Fruit fly (Drosophila melanogaster) whole organism, adult: ENCODE measurements around the gene AP-1gamma.

Experiments used
- CG11617 ChIP-seq: fragments of 200-800 bp; sonication (Bioruptor generic); optimal IDR thresholded peaks from 2 replicates; lab custom pipeline; 2017; ENCODE audit warnings: mild to moderate bottlenecking, missing biosample characterization, missing genetic modification reagents, missing genetic modification characterization
- CG12768 ChIP-seq: fragments of 200-800 bp; sonication (Bioruptor generic); optimal IDR thresholded peaks from 2 replicates; lab custom pipeline; 2017; ENCODE audit warnings: missing biosample characterization, missing genetic modification characterization, mild to moderate bottlenecking, moderate library complexity, missing genetic modification reagents
- CG14711 ChIP-seq: fragments of 200-800 bp; sonication (Bioruptor generic); optimal IDR thresholded peaks from 2 replicates; lab custom pipeline; 2018; ENCODE audit warnings: missing biosample characterization, mild to moderate bottlenecking, missing genetic modification characterization, moderate library complexity
- CG1620 ChIP-seq: fragments of 200-800 bp; sonication (Bioruptor generic); optimal IDR thresholded peaks from 2 replicates; lab custom pipeline; 2016; ENCODE audit warnings: missing biosample characterization, missing genetic modification characterization
- CG33017 ChIP-seq: fragments of 200-800 bp; sonication (Bioruptor generic); optimal IDR thresholded peaks from 2 replicates; lab custom pipeline; 2018; ENCODE audit warnings: missing biosample characterization, mild to moderate bottlenecking, missing genetic modification characterization, moderate library complexity
- CG7045 ChIP-seq: fragments of 200-800 bp; sonication (Bioruptor generic); optimal IDR thresholded peaks from 2 replicates; lab custom pipeline; 2017; ENCODE audit warnings: missing biosample characterization, mild to moderate bottlenecking, missing genetic modification characterization
- CG7101 ChIP-seq: fragments of 200-800 bp; sonication (Bioruptor generic); optimal IDR thresholded peaks from 2 replicates; lab custom pipeline; 2018; ENCODE audit warnings: missing biosample characterization, mild to moderate bottlenecking, missing genetic modification characterization, moderate library complexity
- Clk ChIP-seq: fragments of 200-800 bp; sonication (Bioruptor generic); optimal IDR thresholded peaks from 2 replicates; lab custom pipeline; 2017; ENCODE audit warnings: missing biosample characterization, missing genetic modification characterization
- Crg-1 ChIP-seq: fragments of 200-800 bp; sonication (Bioruptor generic); optimal IDR thresholded peaks from 2 replicates; lab custom pipeline; 2016; ENCODE audit warnings: missing biosample characterization, missing genetic modification characterization
- cic ChIP-seq: fragments of 200-800 bp; sonication (Bioruptor generic); optimal IDR thresholded peaks from 2 replicates; lab custom pipeline; 2017; ENCODE audit warnings: missing biosample characterization, mild to moderate bottlenecking, missing genetic modification characterization, moderate library complexity
- kay ChIP-seq: fragments of 200-800 bp; sonication (Bioruptor generic); peaks from one replicate; lab custom pipeline; 2016; ENCODE audit warnings: missing biosample characterization, missing genetic modification characterization, borderline replicate concordance
- ovo ChIP-seq: fragments of 200-800 bp; sonication (Bioruptor generic); optimal IDR thresholded peaks from 2 replicates; lab custom pipeline; 2016; ENCODE audit warnings: missing biosample characterization, missing genetic modification characterization
- pad ChIP-seq: fragments of 200-800 bp; sonication (Bioruptor generic); optimal IDR thresholded peaks from 3 replicates; lab custom pipeline; 2017; ENCODE audit warnings: missing biosample characterization, missing genetic modification characterization, mild to moderate bottlenecking, moderate library complexity, missing genetic modification reagents
- tj ChIP-seq: fragments of 200-800 bp; sonication (Bioruptor generic); optimal IDR thresholded peaks from 3 replicates; lab custom pipeline; 2017; ENCODE audit warnings: missing biosample characterization, mild to moderate bottlenecking, missing genetic modification characterization, moderate library complexity

dm6 chrX:9134922-9135453 lies 26.5 kb downstream of the AP-1gamma start, which contains the start of gene fend:
- TF ChIP-seq pad (GFP tag; lab: Kevin White, UChicago) (no peak), CG12768 (GFP tag; lab: Kevin White, UChicago) (peak; percentile 25), CG7045 (GFP tag; lab: Kevin White, UChicago) (no peak), CG14711 (tag; lab: Kevin White, UChicago) (no peak), cic (GFP tag; lab: Kevin White, UChicago) (no peak), CG7101 (tag; lab: Kevin White, UChicago) (peak; percentile 19), Clk (GFP tag; lab: Kevin White, UChicago) (no peak), ovo (GFP tag; lab: Kevin White, UChicago) (no peak), CG1620 (no peak), Crg-1 (GFP tag; lab: Kevin White, UChicago) (no peak), CG11617 (GFP tag; lab: Kevin White, UChicago) (peak; percentile 3), kay (GFP tag; lab: Kevin White, UChicago) (no peak), tj (GFP tag; lab: Kevin White, UChicago) (no peak), CG33017 (tag; lab: Kevin White, UChicago) (peak; percentile 27)
